Worm (Caenorhabditis elegans): ENCODE data around the gene C37C3.9.

DNA sequence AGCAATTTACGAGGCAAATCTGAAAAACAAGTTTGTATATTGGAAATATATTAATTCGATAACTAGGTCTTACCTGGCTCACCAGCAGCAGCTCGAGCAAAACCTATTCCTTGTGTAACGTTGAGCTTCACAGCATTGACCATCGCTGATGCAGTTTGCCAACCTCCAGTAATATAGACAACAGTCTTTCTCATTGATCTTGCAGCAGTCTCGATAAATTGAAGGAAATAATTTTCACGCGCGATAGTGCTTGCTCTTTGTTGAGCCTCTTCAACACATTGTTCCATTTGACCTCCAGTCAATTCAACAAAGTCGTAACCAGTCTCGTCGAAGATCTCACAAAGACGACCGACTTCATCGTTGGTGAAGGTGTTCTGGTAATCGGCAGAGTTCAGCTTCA is 43.9 kb downstream of the C37C3.9 start:
- TF ChIP-seq skn-1 (tag; optimal IDR thresholded peaks at IDR 0.05) (no peak), pqm-1 (tag; optimal IDR thresholded peaks at IDR 0.05) (no peak), ztf-11 (tag; optimal IDR thresholded peaks at IDR 0.05) (no peak), elt-1 (tag; optimal IDR thresholded peaks at IDR 0.05) (no peak), unc-62 (GFP tag; optimal IDR thresholded peaks at IDR 0.05) (no peak), elt-3 (tag; optimal IDR thresholded peaks at IDR 0.05) (no peak), mdl-1 (tag; optimal IDR thresholded peaks at IDR 0.05) (no peak)

All from whole organism, L3 larva.